Worm (Caenorhabditis elegans): ENCODE data around the gene cpsf-3.

DNA sequence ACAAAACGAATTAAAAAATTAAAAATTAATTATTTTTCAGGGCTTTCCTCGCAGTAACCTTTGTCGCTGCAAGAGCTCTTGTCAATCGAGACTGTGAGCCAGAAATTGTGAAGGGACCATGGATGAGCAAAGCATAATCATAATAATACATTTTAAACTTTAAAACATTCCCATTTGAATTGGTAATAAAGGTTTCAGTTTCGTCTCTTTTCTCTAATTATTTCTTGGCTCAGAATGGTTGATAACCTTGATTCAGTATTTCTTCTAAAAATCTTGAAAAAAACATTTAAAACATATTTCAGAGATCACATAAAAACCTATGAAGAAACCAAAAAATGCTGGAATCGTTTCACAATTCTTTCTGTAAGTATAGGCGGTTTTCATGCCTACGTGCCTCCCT, 23.8 kb downstream of the cpsf-3 start, which contains the start of gene JC8.16:
- TF ChIP-seq pha-4 (tag; optimal IDR thresholded peaks at IDR 0.05): no peak
- no peak for TF ChIP-seq elt-1 (tag; optimal IDR thresholded peaks at IDR 0.05)
- TF ChIP-seq ztf-11 (tag; optimal IDR thresholded peaks at IDR 0.05): no peak
- TF ChIP-seq ztf-4 (tag; optimal IDR thresholded peaks at IDR 0.05): no peak
- TF ChIP-seq ceh-82 (tag; optimal IDR thresholded peaks at IDR 0.05): no peak
- TF ChIP-seq lsy-12 (tag; optimal IDR thresholded peaks at IDR 0.05): no peak
- no peak for TF ChIP-seq nhr-28 (tag; optimal IDR thresholded peaks at IDR 0.05)
- no peak for TF ChIP-seq elt-3 (tag; optimal IDR thresholded peaks at IDR 0.05)
- TF ChIP-seq zag-1 (tag; optimal IDR thresholded peaks at IDR 0.05): no peak
- no peak for TF ChIP-seq unc-39 (tag; optimal IDR thresholded peaks at IDR 0.05)
- no peak for TF ChIP-seq ama-1 (optimal IDR thresholded peaks at IDR 0.05)
- no peak for TF ChIP-seq ceh-16 (tag; optimal IDR thresholded peaks at IDR 0.05)

All from whole organism, L3 larva.